Fruit fly (Drosophila melanogaster) whole organism, embryonic: ENCODE measurements around the gene Tsp68C.
A peak's percentile ranks its signal among the peaks of the same experiment; 100 is the strongest.

Experiments
- Bgb ChIP-seq: fragments of 200-800 bp; sonication (Bioruptor generic); IDR thresholded peaks from 2 replicates; pipeline ENCODE4 v1.3.6; 2022; ENCODE audit warnings: missing biosample characterization, missing genetic modification characterization; ENCODE audit not compliant: partially characterized antibody
- CG10462 ChIP-seq: fragments of 200-800 bp; sonication (Bioruptor generic); optimal IDR thresholded peaks from 2 replicates; lab custom pipeline; 2016; ENCODE audit warnings: missing biosample characterization, missing genetic modification characterization
- CG10654 ChIP-seq: fragments of 200-800 bp; sonication (Bioruptor generic); optimal IDR thresholded peaks from 2 replicates; lab custom pipeline; 2016; ENCODE audit warnings: missing biosample characterization, missing genetic modification characterization
- CG11247 ChIP-seq: fragments of 200-800 bp; sonication (Bioruptor generic); IDR thresholded peaks from 2 replicates; pipeline ENCODE4 v1.3.6; 2022; ENCODE audit warnings: missing biosample characterization, missing genetic modification characterization
- CG11504 ChIP-seq: fragments of 200-800 bp; sonication (Bioruptor generic); optimal IDR thresholded peaks from 3 replicates; lab custom pipeline; 2019; ENCODE audit warnings: missing biosample characterization, mild to moderate bottlenecking, missing genetic modification characterization, moderate library complexity
- CG13287 ChIP-seq: fragments of 200-800 bp; sonication (Bioruptor generic); IDR thresholded peaks from 2 replicates; pipeline ENCODE4 v1.3.6; 2022; ENCODE audit warnings: missing biosample characterization, missing genetic modification characterization; ENCODE audit not compliant: partially characterized antibody
- CG15601 ChIP-seq: fragments of 200-800 bp; sonication (Bioruptor generic); optimal IDR thresholded peaks from 3 replicates; lab custom pipeline; 2019; ENCODE audit warnings: missing biosample characterization, mild to moderate bottlenecking, missing genetic modification characterization, moderate library complexity
- CG18599 ChIP-seq: fragments of 200-800 bp; sonication (Bioruptor generic); optimal IDR thresholded peaks from 3 replicates; lab custom pipeline; 2017; ENCODE audit warnings: missing biosample characterization, missing genetic modification characterization, mild to moderate bottlenecking, moderate library complexity, missing genetic modification reagents
- CG31388 ChIP-seq: fragments of 200-800 bp; sonication (Bioruptor generic); optimal IDR thresholded peaks from 2 replicates; lab custom pipeline; 2016; ENCODE audit warnings: missing biosample characterization, missing genetic modification characterization
- CG3163 ChIP-seq: fragments of 200-800 bp; sonication (Bioruptor generic); optimal IDR thresholded peaks from 3 replicates; lab custom pipeline; 2016; ENCODE audit warnings: missing biosample characterization, missing genetic modification characterization
- CG42726 ChIP-seq: fragments of 200-800 bp; sonication (Bioruptor generic); IDR thresholded peaks from 2 replicates; pipeline ENCODE4 v1.3.6; 2022; ENCODE audit warnings: missing biosample characterization, missing genetic modification characterization; ENCODE audit not compliant: partially characterized antibody
- CG4617 ChIP-seq: fragments of 200-800 bp; sonication (Bioruptor generic); optimal IDR thresholded peaks from 3 replicates; lab custom pipeline; 2016; ENCODE audit warnings: missing biosample characterization, missing genetic modification characterization, borderline replicate concordance
- CG8089 ChIP-seq: fragments of 200-800 bp; sonication (Bioruptor generic); optimal IDR thresholded peaks from 3 replicates; lab custom pipeline; 2016; ENCODE audit warnings: missing biosample characterization, missing genetic modification characterization
- CG8281 ChIP-seq: fragments of 200-800 bp; sonication (Bioruptor generic); optimal IDR thresholded peaks from 2 replicates; lab custom pipeline; 2018; ENCODE audit warnings: missing biosample characterization, mild to moderate bottlenecking, missing genetic modification characterization, moderate library complexity
- CG8388 ChIP-seq: fragments of 200-800 bp; sonication (Bioruptor generic); optimal IDR thresholded peaks from 2 replicates; lab custom pipeline; 2019; ENCODE audit warnings: missing biosample characterization, mild to moderate bottlenecking, missing genetic modification characterization, moderate library complexity
- CG8944 ChIP-seq: fragments of 200-800 bp; sonication (Bioruptor generic); optimal IDR thresholded peaks from 3 replicates; lab custom pipeline; 2016; ENCODE audit warnings: missing biosample characterization, missing genetic modification characterization
- CG9876 ChIP-seq: fragments of 200-800 bp; sonication (Bioruptor generic); optimal IDR thresholded peaks from 2 replicates; lab custom pipeline; 2016; ENCODE audit warnings: missing biosample characterization, missing genetic modification characterization
- CHES-1-like ChIP-seq: fragments of 200-800 bp; sonication (Bioruptor generic); optimal IDR thresholded peaks from 2 replicates; lab custom pipeline; 2016; ENCODE audit warnings: missing biosample characterization, missing genetic modification characterization
- CrebB ChIP-seq: fragments of 200-800 bp; sonication (Bioruptor generic); optimal IDR thresholded peaks from 3 replicates; lab custom pipeline; 2018; ENCODE audit warnings: missing biosample characterization, mild to moderate bottlenecking, missing genetic modification characterization
- D19B ChIP-seq: fragments of 200-800 bp; sonication (Bioruptor generic); optimal IDR thresholded peaks from 2 replicates; lab custom pipeline; 2017; ENCODE audit warnings: missing biosample characterization, mild to moderate bottlenecking, missing genetic modification characterization
- Deaf1 ChIP-seq: fragments of 200-800 bp; optimal IDR thresholded peaks from 3 replicates; lab custom pipeline; 2019; ENCODE audit warnings: missing biosample characterization, mild to moderate bottlenecking, missing genetic modification characterization, moderate library complexity
- E2f1 ChIP-seq: fragments of 200-800 bp; sonication (Bioruptor generic); IDR thresholded peaks from 2 replicates; pipeline ENCODE4 v1.3.6; 2022; ENCODE audit warnings: missing biosample characterization, missing genetic modification characterization
- E2f2 ChIP-seq: fragments of 200-800 bp; sonication (Bioruptor generic); IDR thresholded peaks from 2 replicates; pipeline ENCODE4 v1.3.6; 2022; ENCODE audit warnings: missing biosample characterization, missing genetic modification characterization
- ERR ChIP-seq: fragments of 200-800 bp; sonication (Bioruptor generic); optimal IDR thresholded peaks from 2 replicates; lab custom pipeline; 2016; ENCODE audit warnings: missing biosample characterization, missing genetic modification characterization
- Ets65A ChIP-seq: fragments of 200-800 bp; sonication (Bioruptor generic); peaks from one replicate; lab custom pipeline; 2016; ENCODE audit warnings: missing biosample characterization, missing genetic modification characterization
- Mes4 ChIP-seq: fragments of 200-800 bp; sonication (Bioruptor generic); optimal IDR thresholded peaks from 2 replicates; lab custom pipeline; 2016; ENCODE audit warnings: missing biosample characterization, missing genetic modification characterization
- Nf-YB ChIP-seq: fragments of 200-800 bp; sonication (Bioruptor generic); optimal IDR thresholded peaks from 3 replicates; lab custom pipeline; 2019; ENCODE audit warnings: missing biosample characterization, mild to moderate bottlenecking, missing genetic modification characterization, moderate library complexity
- Oli ChIP-seq: fragments of 200-800 bp; sonication (Bioruptor generic); optimal IDR thresholded peaks from 2 replicates; lab custom pipeline; 2018; ENCODE audit warnings: missing biosample characterization, mild to moderate bottlenecking, missing genetic modification characterization, moderate library complexity
- Pdp1 ChIP-seq, 2 experiments: fragments of 200-800 bp; sonication (Bioruptor generic); optimal IDR thresholded peaks; 3 replicates each; lab custom pipeline; 2016; ENCODE audit warnings: missing biosample characterization in 2 of 2, missing genetic modification characterization in 2 of 2, mild to moderate bottlenecking in 1 of 2, moderate library complexity in 1 of 2
- Scr ChIP-seq: fragments of 200-800 bp; sonication (Bioruptor generic); IDR thresholded peaks from 2 replicates; pipeline ENCODE4 v1.3.6; 2022; ENCODE audit warnings: missing biosample characterization, missing genetic modification characterization; ENCODE audit not compliant: partially characterized antibody
- Tbp ChIP-seq: fragments of >200 bp; optimal IDR thresholded peaks from 2 replicates; lab custom pipeline; 2018; ENCODE audit warnings: missing biosample characterization, missing genetic modification characterization
- aop ChIP-seq: fragments of 200-800 bp; sonication (Bioruptor generic); IDR thresholded peaks from 2 replicates; pipeline ENCODE4 v1.3.6; 2022; ENCODE audit warnings: missing biosample characterization, missing genetic modification characterization
- ash1 ChIP-seq: fragments of 200-800 bp; sonication (Bioruptor generic); optimal IDR thresholded peaks from 2 replicates; lab custom pipeline; 2018; ENCODE audit warnings: missing biosample characterization, mild to moderate bottlenecking, missing genetic modification characterization
- bab2 ChIP-seq: fragments of 200-800 bp; sonication (Bioruptor generic); optimal IDR thresholded peaks from 2 replicates; lab custom pipeline; 2016; ENCODE audit warnings: missing biosample characterization, missing genetic modification characterization
- crol ChIP-seq: fragments of 200-800 bp; sonication (Bioruptor generic); IDR thresholded peaks from 2 replicates; pipeline ENCODE4 v1.3.6; 2022; ENCODE audit warnings: missing biosample characterization, missing genetic modification characterization
- dm ChIP-seq: fragments of 200-800 bp; sonication (Bioruptor generic); optimal IDR thresholded peaks from 3 replicates; lab custom pipeline; 2016; ENCODE audit warnings: missing biosample characterization, missing genetic modification characterization
- dmrt99B ChIP-seq: fragments of 200-800 bp; sonication (Bioruptor generic); optimal IDR thresholded peaks from 2 replicates; lab custom pipeline; 2018; ENCODE audit warnings: missing biosample characterization, mild to moderate bottlenecking, missing genetic modification characterization, moderate library complexity
- fu2 ChIP-seq: fragments of 200-800 bp; sonication (Bioruptor generic); optimal IDR thresholded peaks from 2 replicates; lab custom pipeline; 2016; ENCODE audit warnings: missing biosample characterization, missing genetic modification characterization
- hkb ChIP-seq, 2 experiments: fragments of 200-800 bp in 1 of 2; fragments of >200 bp in 1 of 2; sonication (Bioruptor generic) in 1 of 2; IDR thresholded peaks in 1 of 2; optimal IDR thresholded peaks in 1 of 2; 2 replicates each; pipeline versions ENCODE4 v1.3.6 to Lab custom; 2017 to 2022; ENCODE audit warnings: missing biosample characterization in 1 of 2, missing genetic modification characterization in 1 of 2
- knrl ChIP-seq: fragments of 200-800 bp; sonication (Bioruptor generic); IDR thresholded peaks from 3 replicates; pipeline ENCODE4 v1.3.6; 2022; ENCODE audit warnings: missing biosample characterization, missing genetic modification characterization; ENCODE audit not compliant: partially characterized antibody
- mam ChIP-seq: fragments of 200-800 bp; sonication (Bioruptor generic); optimal IDR thresholded peaks from 3 replicates; lab custom pipeline; 2016; ENCODE audit warnings: missing biosample characterization, missing genetic modification characterization
- odd ChIP-seq: fragments of 200-800 bp; sonication (Bioruptor generic); optimal IDR thresholded peaks from 2 replicates; lab custom pipeline; 2017; ENCODE audit warnings: missing biosample characterization, mild to moderate bottlenecking, missing genetic modification characterization
- pb ChIP-seq: fragments of 200-800 bp; sonication (Bioruptor generic); optimal IDR thresholded peaks from 3 replicates; lab custom pipeline; 2016; ENCODE audit warnings: missing biosample characterization, missing genetic modification characterization
- peb ChIP-seq: fragments of 200-800 bp; sonication (Bioruptor generic); IDR thresholded peaks from 2 replicates; pipeline ENCODE4 v1.3.6; 2022; ENCODE audit warnings: missing biosample characterization, missing genetic modification characterization
- pho ChIP-seq: fragments of 200-800 bp; sonication (Bioruptor generic); optimal IDR thresholded peaks from 2 replicates; lab custom pipeline; 2016; ENCODE audit warnings: missing biosample characterization, missing genetic modification characterization
- pnt ChIP-seq: fragments of 200-800 bp; sonication (Bioruptor generic); optimal IDR thresholded peaks from 3 replicates; lab custom pipeline; 2016; ENCODE audit warnings: missing biosample characterization, missing genetic modification characterization
- pzg ChIP-seq: fragments of 200-800 bp; sonication (Bioruptor generic); optimal IDR thresholded peaks from 3 replicates; lab custom pipeline; 2018; ENCODE audit warnings: missing biosample characterization, mild to moderate bottlenecking, missing genetic modification characterization, moderate library complexity
- rib ChIP-seq: fragments of 200-800 bp; sonication (Bioruptor generic); IDR thresholded peaks from 2 replicates; pipeline ENCODE4 v1.3.6; 2022; ENCODE audit warnings: missing biosample characterization, missing genetic modification characterization
- tll ChIP-seq, 2 experiments: fragments of 200-800 bp in 1 of 2; fragments of >200 bp in 1 of 2; sonication (Bioruptor generic) in 1 of 2; optimal IDR thresholded peaks; 2 replicates each; lab custom pipeline; 2017 to 2019; ENCODE audit warnings: missing biosample characterization in 2 of 2, missing genetic modification characterization in 2 of 2, mild to moderate bottlenecking in 1 of 2, moderate library complexity in 1 of 2
- toy ChIP-seq: fragments of 200-800 bp; sonication (Bioruptor generic); IDR thresholded peaks from 2 replicates; pipeline ENCODE4 v1.3.6; 2022; ENCODE audit warnings: missing biosample characterization, missing genetic modification characterization

The Tsp68C gene

dm6 chr3L:13862403-13862802 is 18.9 kb downstream of the Tsp68C start (continued):
- TF ChIP-seq E2f2 (peak; percentile 57), D19B (GFP tag; lab: Kevin White, UChicago) (peak; percentile 20), CG31388 (GFP tag; lab: Kevin White, UChicago) (no peak), CG9876 (GFP tag; lab: Kevin White, UChicago) (peak; percentile 72), ash1 (GFP tag; lab: Kevin White, UChicago) (peak; percentile 21), CG8089 (GFP tag; lab: Kevin White, UChicago) (peak; percentile 76), CHES-1-like (GFP tag; lab: Kevin White, UChicago) (peak; percentile 87), CG8281 (tag; lab: Kevin White, UChicago) (peak; percentile 61), hkb (optimal IDR thresholded peaks at IDR 0.05; lab: Kevin White, UChicago) (no peak), hkb (GFP tag; IDR thresholded peaks at IDR 0.05; lab: Robert Waterston, UW) (no peak), dm (GFP tag; lab: Kevin White, UChicago) (peak; percentile 74), CG15601 (no peak), pzg (GFP tag; lab: Kevin White, UChicago) (no peak), Pdp1 (GFP tag; optimal IDR thresholded peaks at IDR 0.05; lab: Kevin White, UChicago) (peak; percentile 91 to 94), CrebB (tag; lab: Kevin White, UChicago) (peak; percentile 60), E2f1 (GFP tag; lab: Robert Waterston, UW) (peak; percentile 82), CG3163 (GFP tag; lab: Kevin White, UChicago) (peak; percentile 74), CG18599 (GFP tag; lab: Kevin White, UChicago) (no peak), toy (peak; percentile 83; the same call in 1 of the 2 replicates), Oli (peak; percentile 77), fu2 (peak; percentile 77), CG10654 (GFP tag; lab: Kevin White, UChicago) (no peak), CG4617 (GFP tag; lab: Kevin White, UChicago) (peak; percentile 69), odd (peak; percentile 40), peb (GFP tag; lab: Robert Waterston, UW) (peak; percentile 91), CG11247 (GFP tag; lab: Robert Waterston, UW) (peak; percentile 90), Scr (GFP tag; lab: Robert Waterston, UW) (peak; percentile 48), Mes4 (GFP tag; lab: Kevin White, UChicago) (peak; percentile 73), CG8944 (peak; percentile 89), pho (GFP tag; lab: Kevin White, UChicago) (peak; percentile 71), CG13287 (GFP tag; lab: Robert Waterston, UW) (peak; percentile 25; the same call in 1 of the 2 replicates), mam (peak; percentile 95), CG11504 (tag; lab: Kevin White, UChicago) (no peak), dmrt99B (tag; lab: Kevin White, UChicago) (peak; percentile 68), CG42726 (no peak), Nf-YB (GFP tag; lab: Kevin White, UChicago) (peak; percentile 16), pnt (GFP tag; lab: Kevin White, UChicago) (peak; percentile 90), crol (GFP tag; lab: Robert Waterston, UW) (peak; percentile 75), tll (GFP tag; optimal IDR thresholded peaks at IDR 0.05; lab: Kevin White, UChicago) (no peak), ERR (GFP tag; lab: Kevin White, UChicago) (peak; percentile 93), Bgb (GFP tag; lab: Robert Waterston, UW) (peak; percentile 90), CG10462 (GFP tag; lab: Kevin White, UChicago) (peak; percentile 56), Deaf1 (tag; lab: Kevin White, UChicago) (no peak), Ets65A (GFP tag; lab: Kevin White, UChicago) (peak; percentile 97), bab2 (GFP tag; lab: Kevin White, UChicago) (peak; percentile 91), CG8388 (GFP tag; lab: Kevin White, UChicago) (peak; percentile 58), pb (GFP tag; lab: Kevin White, UChicago) (no peak), rib (GFP tag; lab: Robert Waterston, UW) (peak; percentile 90), Tbp (GFP tag; lab: Kevin White, UChicago) (no peak), knrl (GFP tag; lab: Robert Waterston, UW) (peak; percentile 81), aop (peak; percentile 93)
